Worm (Caenorhabditis elegans) whole organism, late embryonic: Measurements from ENCODE around the gene T13G4.1.

Experiments used
- ahr-1 ChIP-seq: sonication (generic microtip); optimal IDR thresholded peaks from 2 replicates; lab custom pipeline; 2016; ENCODE audit warnings: missing genetic modification characterization, missing compliant biosample characterization
- ama-1 ChIP-seq: fragments of 150-350 bp; optimal IDR thresholded peaks from 2 replicates; lab custom pipeline; 2014
- dmd-4 ChIP-seq: sonication (generic microtip); optimal IDR thresholded peaks from 2 replicates; lab custom pipeline; 2016; ENCODE audit warnings: borderline replicate concordance, missing genetic modification characterization, missing compliant biosample characterization
- elt-2 ChIP-seq: sonication (generic microtip); optimal IDR thresholded peaks from 2 replicates; lab custom pipeline; 2016; ENCODE audit warnings: missing genetic modification reagents, missing genetic modification characterization, missing compliant biosample characterization
- fkh-10 ChIP-seq: fragments of 150-350 bp; optimal IDR thresholded peaks from 2 replicates; lab custom pipeline; 2014; ENCODE audit warnings: missing biosample characterization, missing genetic modification reagents, missing genetic modification characterization
- lin-11 ChIP-seq: fragments of 200-800 bp; sonication (Bioruptor generic); optimal IDR thresholded peaks from 2 replicates; lab custom pipeline; 2018; ENCODE audit warnings: mild to moderate bottlenecking, missing genetic modification characterization, missing compliant biosample characterization
- nhr-232 ChIP-seq: sonication (generic microtip); optimal IDR thresholded peaks from 2 replicates; lab custom pipeline; 2016; ENCODE audit warnings: missing genetic modification characterization, missing compliant biosample characterization
- odd-2 ChIP-seq: sonication (generic microtip); optimal IDR thresholded peaks from 2 replicates; lab custom pipeline; 2017; ENCODE audit warnings: antibody characterized with exemption, mild to moderate bottlenecking, missing genetic modification characterization, missing compliant biosample characterization
- pha-4 ChIP-seq: fragments of 150-350 bp; optimal IDR thresholded peaks from 2 replicates; lab custom pipeline; 2018; ENCODE audit warnings: missing biosample characterization, missing genetic modification reagents, missing genetic modification characterization

DNA sequence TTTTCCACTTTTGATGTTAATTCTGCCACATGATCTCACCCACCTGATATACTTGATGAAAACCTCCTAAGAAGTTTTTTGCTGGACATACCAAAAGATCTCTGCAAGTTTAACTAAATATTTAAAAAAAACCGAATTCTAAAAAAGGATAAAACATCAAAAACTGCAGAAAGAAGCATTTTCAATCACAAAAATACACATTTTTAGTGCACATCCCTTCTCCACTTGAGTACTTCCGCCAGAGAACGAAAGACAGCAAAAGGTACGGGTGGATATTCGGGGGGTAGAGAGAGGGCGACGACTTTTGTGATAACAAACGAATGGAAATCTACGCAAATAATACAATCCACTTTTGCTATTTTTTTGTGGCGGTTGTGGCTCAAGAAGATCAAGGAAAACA lies 37.7 kb downstream of the T13G4.1 start, which contains the start of gene C46H3.2:
- TF ChIP-seq lin-11 (tag; lab: Kevin White, UChicago) (no peak), ama-1 (lab: Kevin White, UChicago) (no peak), dmd-4 (tag; lab: Kevin White, UChicago) (no peak), nhr-232 (tag; lab: Kevin White, UChicago) (no peak), odd-2 (tag; lab: Kevin White, UChicago) (no peak), fkh-10 (GFP tag; lab: Kevin White, UChicago) (no peak), elt-2 (tag; lab: Kevin White, UChicago) (no peak), pha-4 (no peak), ahr-1 (tag; lab: Kevin White, UChicago) (no peak)
